Worm (Caenorhabditis elegans) whole organism, young adult: ENCODE data around the gene ptr-13.
"Not testable (repeated sequence)": the region's sequence is repeated elsewhere in the genome, so short reads cannot be mapped to it uniquely, and the experiment has no call there.

ENCODE experiments used
- bed-2 ChIP-seq: fragments of 200-800 bp; sonication (Bioruptor generic); IDR thresholded peaks from 2 replicates; pipeline ENCODE4 v1.3.6; 2022; ENCODE audit warnings: missing genetic modification reagents, missing genetic modification characterization, missing compliant biosample characterization
- dox-1 ChIP-seq: fragments of 200-800 bp; sonication (Bioruptor generic); IDR thresholded peaks from 2 replicates; pipeline ENCODE4 v1.3.6; 2022; ENCODE audit warnings: missing genetic modification reagents, missing genetic modification characterization, missing compliant biosample characterization
- zim-3 ChIP-seq: sonication (generic microtip); optimal IDR thresholded peaks from 2 replicates; lab custom pipeline; 2017; ENCODE audit warnings: mild to moderate bottlenecking, missing genetic modification characterization, moderate library complexity, missing compliant biosample characterization

DNA sequence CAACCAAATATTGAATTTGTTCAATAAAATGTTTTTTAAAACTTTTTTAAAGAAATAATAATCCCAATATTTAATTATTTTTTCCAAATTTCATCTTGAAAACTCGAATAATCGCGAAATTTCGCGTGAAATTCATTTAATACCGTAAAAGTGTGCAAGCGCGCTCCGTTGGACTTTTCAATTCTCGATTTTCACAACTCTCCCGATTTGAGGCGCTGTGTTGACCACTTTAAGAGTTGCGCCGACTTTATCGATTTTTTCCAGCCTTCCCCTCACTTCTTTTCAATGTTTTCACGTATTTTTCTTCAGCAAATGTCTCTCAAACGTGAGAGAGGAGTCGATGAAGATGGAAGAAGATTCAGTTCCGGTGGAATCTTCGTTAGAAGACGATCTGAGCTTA, 8.2 kb upstream of the ptr-13 start:
- not testable (repeated sequence) for TF ChIP-seq dox-1 (GFP tag; lab: Robert Waterston, UW); bed-2 (GFP tag; lab: Robert Waterston, UW); zim-3 (tag; lab: Kevin White, UChicago)
